Fruit fly (Drosophila melanogaster) whole organism: ENCODE results near the gene Atf3.

Source experiments
- CG8478 ChIP-seq: fragments of >200 bp; optimal IDR thresholded peaks from 2 replicates; lab custom pipeline; 2018; ENCODE audit warnings: inconsistent platforms
- Dll ChIP-seq: fragments of >200 bp; optimal IDR thresholded peaks from 2 replicates; lab custom pipeline; 2017
- EcR ChIP-seq, 2 experiments: fragments of >200 bp; optimal IDR thresholded peaks; 2 replicates each; lab custom pipeline; 2017; ENCODE audit warnings: missing biosample characterization in 2 of 2, missing genetic modification characterization in 2 of 2, missing genetic modification reagents in 2 of 2
- pan ChIP-seq: fragments of >200 bp; optimal IDR thresholded peaks from 2 replicates; lab custom pipeline; 2017
- psq ChIP-seq: fragments of >200 bp; optimal IDR thresholded peaks from 2 replicates; lab custom pipeline; 2017
- usp ChIP-seq: fragments of >200 bp; optimal IDR thresholded peaks from 2 replicates; lab custom pipeline; 2017; ENCODE audit warnings: missing biosample characterization, missing genetic modification characterization, mixed read lengths

Gene Atf3

dm6 chrX:1232533-1233212 is 42.4 kb downstream of the Atf3 start:
- TF ChIP-seq EcR (GFP tag; optimal IDR thresholded peaks at IDR 0.05; lab: Kevin White, UChicago) (no peak), Dll (lab: Kevin White, UChicago) (peak; percentile 31)

dm6 chrX:1231707-1232106 is 43.4 kb downstream of the Atf3 start:
- no peak for TF ChIP-seq usp (GFP tag; lab: Kevin White, UChicago)
- TF ChIP-seq Dll (lab: Kevin White, UChicago) = no peak
- TF ChIP-seq pan (lab: Kevin White, UChicago) = no peak
- no peak for TF ChIP-seq EcR (GFP tag; optimal IDR thresholded peaks at IDR 0.05; lab: Kevin White, UChicago)
- TF ChIP-seq CG8478 (lab: Kevin White, UChicago) = no peak
- TF ChIP-seq psq = no peak

dm6 chrX:1229567-1229966 is 45.5 kb downstream of the Atf3 start:
- TF ChIP-seq Dll (lab: Kevin White, UChicago) (no peak), EcR (GFP tag; optimal IDR thresholded peaks at IDR 0.05; lab: Kevin White, UChicago) (no peak), CG8478 (lab: Kevin White, UChicago) (no peak), usp (GFP tag; lab: Kevin White, UChicago) (no peak), psq (no peak), pan (lab: Kevin White, UChicago) (no peak)

- TF ChIP-seq Dll (lab: Kevin White, UChicago) (no peak), pan (lab: Kevin White, UChicago) (no peak), EcR (GFP tag; optimal IDR thresholded peaks at IDR 0.05; lab: Kevin White, UChicago) (no peak), CG8478 (lab: Kevin White, UChicago) (no peak), psq (no peak), usp (GFP tag; lab: Kevin White, UChicago) (no peak)
These were observed 46.0 kb downstream of the Atf3 start for dm6 chrX:1229098-1229497.

- TF ChIP-seq pan (lab: Kevin White, UChicago) (no peak), EcR (GFP tag; optimal IDR thresholded peaks at IDR 0.05; lab: Kevin White, UChicago) (no peak), usp (GFP tag; lab: Kevin White, UChicago) (no peak), Dll (lab: Kevin White, UChicago) (no peak)
These were observed 49.2 kb downstream of the Atf3 start for dm6 chrX:1225859-1226258.

dm6 chrX:1216681-1217080 is 58.4 kb downstream of the Atf3 start:
- TF ChIP-seq pan (lab: Kevin White, UChicago) = no peak
- TF ChIP-seq Dll (lab: Kevin White, UChicago) = no peak
- no peak for TF ChIP-seq psq
- TF ChIP-seq usp (GFP tag; lab: Kevin White, UChicago) = no peak
- no peak for TF ChIP-seq EcR (GFP tag; optimal IDR thresholded peaks at IDR 0.05; lab: Kevin White, UChicago)
- no peak for TF ChIP-seq CG8478 (lab: Kevin White, UChicago)

- TF ChIP-seq EcR (GFP tag; optimal IDR thresholded peaks at IDR 0.05; lab: Kevin White, UChicago) (no peak), Dll (lab: Kevin White, UChicago) (no peak), usp (GFP tag; lab: Kevin White, UChicago) (no peak), pan (lab: Kevin White, UChicago) (no peak), psq (no peak), CG8478 (lab: Kevin White, UChicago) (no peak)
These were observed 60.1 kb downstream of the Atf3 start, which contains the start of gene CG11398 for dm6 chrX:1215000-1215399. Gene CG11398, minus strand, starts transcription at chrX:1215156.

dm6 chrX:1209251-1210020 is 65.6 kb downstream of the Atf3 start, which contains the start of gene CG11382:
Gene CG11382, plus strand, starts transcription at chrX:1209970.
- no peak for TF ChIP-seq psq
- no peak for TF ChIP-seq CG8478 (lab: Kevin White, UChicago)
- no peak for TF ChIP-seq pan (lab: Kevin White, UChicago)
- no peak for TF ChIP-seq EcR (GFP tag; optimal IDR thresholded peaks at IDR 0.05; lab: Kevin White, UChicago)
- no peak for TF ChIP-seq usp (GFP tag; lab: Kevin White, UChicago)
- no peak for TF ChIP-seq Dll (lab: Kevin White, UChicago)

- TF ChIP-seq CG8478 (lab: Kevin White, UChicago) (no peak), psq (no peak), EcR (GFP tag; optimal IDR thresholded peaks at IDR 0.05; lab: Kevin White, UChicago) (no peak), usp (GFP tag; lab: Kevin White, UChicago) (no peak)
These were observed 68.6 kb downstream of the Atf3 start, which contains the start of gene CG14624 for dm6 chrX:1206437-1206836. Gene CG14624, plus strand, starts transcription at chrX:1206737.

dm6 chrX:1203477-1203876 is 71.6 kb downstream of the Atf3 start, which contains the start of gene CG11381:
Gene CG11381, plus strand, starts transcription at chrX:1203777.
- no peak for TF ChIP-seq CG8478 (lab: Kevin White, UChicago)
- TF ChIP-seq EcR (GFP tag; optimal IDR thresholded peaks at IDR 0.05; lab: Kevin White, UChicago) = no peak
- TF ChIP-seq pan (lab: Kevin White, UChicago) = no peak
- no peak for TF ChIP-seq psq
- no peak for TF ChIP-seq Dll (lab: Kevin White, UChicago)
- no peak for TF ChIP-seq usp (GFP tag; lab: Kevin White, UChicago)

- TF ChIP-seq EcR (GFP tag; optimal IDR thresholded peaks at IDR 0.05; lab: Kevin White, UChicago) = no peak
- TF ChIP-seq Dll (lab: Kevin White, UChicago) = no peak
- TF ChIP-seq psq = no peak
- TF ChIP-seq pan (lab: Kevin White, UChicago) = no peak
- TF ChIP-seq usp (GFP tag; lab: Kevin White, UChicago) = no peak
- TF ChIP-seq CG8478 (lab: Kevin White, UChicago) = no peak
These were observed 75.8 kb downstream of the Atf3 start, which contains the start of gene CG14625 for dm6 chrX:1199246-1199645. Gene CG14625, plus strand, starts transcription at chrX:1199546.
